Fruit fly (Drosophila melanogaster): Measurements from ENCODE around the gene CG9737.
A peak's percentile ranks its signal among the peaks of the same experiment; 100 is the strongest.

DNA sequence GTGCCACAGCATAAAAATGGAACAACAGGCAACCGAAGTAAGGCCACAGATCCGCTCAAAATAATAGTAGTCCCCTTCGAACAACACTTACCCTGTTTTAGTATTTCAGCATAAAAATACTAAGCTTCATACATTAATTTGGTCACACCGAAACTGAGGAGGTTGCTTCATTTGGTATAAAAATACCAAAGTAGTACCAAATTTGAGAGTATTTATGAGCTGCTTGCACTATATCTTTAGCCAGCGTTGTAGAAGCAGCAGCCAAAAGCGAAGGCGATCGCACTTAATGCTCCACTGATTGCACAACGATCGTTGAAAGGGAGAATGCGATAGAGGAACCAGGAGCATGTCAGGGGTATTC, 15.9 kb upstream of the CG9737 start:
- no peak for TF ChIP-seq Vsx2 (GFP tag; optimal IDR thresholded peaks at IDR 0.05; ENCODE audit: partially characterized antibody)
- peak; percentile 68 for TF ChIP-seq brk (GFP tag; optimal IDR thresholded peaks at IDR 0.05)
- peak; percentile 85 for TF ChIP-seq Hnf4 (GFP tag; optimal IDR thresholded peaks at IDR 0.05)
- TF ChIP-seq dmrt93B (GFP tag; optimal IDR thresholded peaks at IDR 0.05): peak; percentile 81
- no peak for TF ChIP-seq Myc (optimal IDR thresholded peaks at IDR 0.05)
- TF ChIP-seq Rel (GFP tag; optimal IDR thresholded peaks at IDR 0.05): peak; percentile 81
- TF ChIP-seq Rel (tag; optimal IDR thresholded peaks at IDR 0.05): peak; percentile 39
- TF ChIP-seq h (GFP tag; optimal IDR thresholded peaks at IDR 0.05): peak; percentile 95
- TF ChIP-seq psq (GFP tag; optimal IDR thresholded peaks at IDR 0.05): peak; percentile 95
